Fruit fly (Drosophila melanogaster): Measurements from ENCODE around the gene CG13887.

The CG13887 gene

DNA sequence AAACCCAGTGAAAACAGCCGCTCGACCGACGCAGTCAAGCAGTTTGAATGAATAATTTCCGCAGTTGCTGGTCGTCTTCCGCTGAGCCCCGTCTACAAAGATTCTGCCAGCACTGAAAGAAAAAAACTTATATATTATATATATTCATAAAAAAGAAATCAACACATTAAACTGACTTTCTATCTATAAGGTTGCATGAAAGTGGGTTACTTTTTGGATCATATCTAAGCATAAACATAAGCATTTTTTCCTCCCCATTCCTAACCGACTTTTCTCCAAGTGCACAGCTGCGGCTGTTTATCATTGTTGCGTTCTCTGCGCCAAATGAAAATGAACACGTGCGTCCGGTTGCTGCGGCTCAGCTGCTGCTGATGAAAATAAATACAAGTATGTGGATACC is 17.3 kb upstream of the CG13887 start (continued):
- TF ChIP-seq cad (GFP tag; optimal IDR thresholded peaks at IDR 0.05) (no peak), CG6683 (GFP tag; optimal IDR thresholded peaks at IDR 0.05) (peak; percentile 55), CG7928 (GFP tag; optimal IDR thresholded peaks at IDR 0.05) (no peak), gcm (GFP tag; optimal IDR thresholded peaks at IDR 0.05) (peak; percentile 73), lola (GFP tag; optimal IDR thresholded peaks at IDR 0.05) (peak in 1 of 3 experiments; percentile 29), z (GFP tag; IDR thresholded peaks at IDR 0.05) (no peak), Fer3 (tag; optimal IDR thresholded peaks at IDR 0.05) (peak; percentile 65), Atf-2 (GFP tag; optimal IDR thresholded peaks at IDR 0.05) (no peak), CG8359 (GFP tag; optimal IDR thresholded peaks at IDR 0.05; ENCODE audit: borderline replicate concordance) (peak; percentile 27), Dip2 (GFP tag; IDR thresholded peaks at IDR 0.05) (no peak), unpg (GFP tag; optimal IDR thresholded peaks at IDR 0.05) (peak; percentile 79), CG8765 (GFP tag; IDR thresholded peaks at IDR 0.05) (peak; percentile 11; the same call in 1 of the 2 replicates), CG4820 (GFP tag; optimal IDR thresholded peaks at IDR 0.05) (peak; percentile 64), Neu2 (GFP tag; optimal IDR thresholded peaks at IDR 0.05; ENCODE audit: borderline replicate concordance) (no peak), CG9817 (tag; optimal IDR thresholded peaks at IDR 0.05) (peak; percentile 61), NC2α (GFP tag; optimal IDR thresholded peaks at IDR 0.05) (no peak), sens (GFP tag) (peak; percentile 92), pita (GFP tag; optimal IDR thresholded peaks at IDR 0.05) (no peak), CG10267 (tag; optimal IDR thresholded peaks at IDR 0.05) (peak; percentile 57), Abd-B (GFP tag; optimal IDR thresholded peaks at IDR 0.05) (peak; percentile 55), stwl (tag; optimal IDR thresholded peaks at IDR 0.05) (no peak), CG10565 (GFP tag; optimal IDR thresholded peaks at IDR 0.05) (no peak), Med (GFP tag) (peak; percentile 83), dm (GFP tag; optimal IDR thresholded peaks at IDR 0.05) (no peak), sens-2 (GFP tag; IDR thresholded peaks at IDR 0.05) (peak; percentile 72), CG3163 (GFP tag; optimal IDR thresholded peaks at IDR 0.05) (no peak), Chrac-16 (GFP tag; optimal IDR thresholded peaks at IDR 0.05) (peak; percentile 42), slou (GFP tag; optimal IDR thresholded peaks at IDR 0.05) (no peak), CG15011 (GFP tag; optimal IDR thresholded peaks at IDR 0.05) (no peak), CG4328 (GFP tag; optimal IDR thresholded peaks at IDR 0.05) (peak; percentile 43), sr (GFP tag; IDR thresholded peaks at IDR 0.05) (no peak), CG7357 (GFP tag; IDR thresholded peaks at IDR 0.05) (peak; percentile 36; the same call in 1 of the 3 replicates), Hr39 (optimal IDR thresholded peaks at IDR 0.05) (no peak), CG12104 (GFP tag; optimal IDR thresholded peaks at IDR 0.05) (no peak), trh (GFP tag; optimal IDR thresholded peaks at IDR 0.05) (no peak), CG3065 (GFP tag; optimal IDR thresholded peaks at IDR 0.05) (no peak), dmrt99B (tag; optimal IDR thresholded peaks at IDR 0.05) (peak; percentile 85), Mes4 (GFP tag; optimal IDR thresholded peaks at IDR 0.05) (peak; percentile 14), CG13894 (tag; optimal IDR thresholded peaks at IDR 0.05) (no peak), crp (GFP tag; optimal IDR thresholded peaks at IDR 0.05) (no peak), CG3407 (GFP tag; optimal IDR thresholded peaks at IDR 0.05) (peak; percentile 63), YL-1 (GFP tag; optimal IDR thresholded peaks at IDR 0.05) (no peak), Gsc (GFP tag; IDR thresholded peaks at IDR 0.05) (peak; percentile 57; the same call in 1 of the 2 replicates), Camta (GFP tag; optimal IDR thresholded peaks at IDR 0.05) (no peak), pb (GFP tag; optimal IDR thresholded peaks at IDR 0.05) (no peak), Sox102F (GFP tag; optimal IDR thresholded peaks at IDR 0.05) (peak; percentile 81), CG10979 (tag; optimal IDR thresholded peaks at IDR 0.05) (peak; percentile 74), CG4617 (GFP tag; optimal IDR thresholded peaks at IDR 0.05; ENCODE audit: borderline replicate concordance) (no peak), GATAe (GFP tag; conservative IDR thresholded peaks at IDR 0.05) (no peak), CG5180 (GFP tag; optimal IDR thresholded peaks at IDR 0.05) (peak; percentile 22)
